Worm (Caenorhabditis elegans): ENCODE results near the gene alg-3.

alg-3 gene

ce11 chrIV:11737269-11737668 is 33.2 kb downstream of the alg-3 start, which contains the start of gene K01A6.8:
Gene K01A6.8, minus strand, starts transcription at chrIV:11737369.
- TF ChIP-seq zfh-2 (GFP tag; conservative IDR thresholded peaks at IDR 0.05) (no peak), attf-6 (GFP tag; IDR thresholded peaks at IDR 0.05) (no peak), nfyb-1 (GFP tag; IDR thresholded peaks at IDR 0.05) (no peak), aptf-2 (GFP tag; conservative IDR thresholded peaks at IDR 0.05) (no peak), egl-18 (GFP tag; IDR thresholded peaks at IDR 0.05) (no peak), ztf-6 (GFP tag; IDR thresholded peaks at IDR 0.05) (no peak), B0261.1 (tag; optimal IDR thresholded peaks at IDR 0.05) (no peak), ets-4 (GFP tag; optimal IDR thresholded peaks at IDR 0.05) (no peak), K11D2.4 (GFP tag; IDR thresholded peaks at IDR 0.05) (no peak), pha-4 (tag; optimal IDR thresholded peaks at IDR 0.05) (no peak), xnd-1 (tag; optimal IDR thresholded peaks at IDR 0.05) (no peak), F23B12.7 (tag; optimal IDR thresholded peaks at IDR 0.05; ENCODE audit: insufficient read depth) (no peak), nhr-27 (tag; optimal IDR thresholded peaks at IDR 0.05) (no peak), hlh-12 (tag; optimal IDR thresholded peaks at IDR 0.05) (no peak), unc-62 (GFP tag; optimal IDR thresholded peaks at IDR 0.05) (no peak), lsy-27 (tag; optimal IDR thresholded peaks at IDR 0.05; ENCODE audit: borderline replicate concordance, insufficient read depth) (no peak)

ce11 chrIV:11738092-11738617 is 34.1 kb downstream of the alg-3 start, which contains the start of gene K01A6.7:
Gene K01A6.7, minus strand, starts transcription at chrIV:11738567.
- TF ChIP-seq cebp-2 (GFP tag; IDR thresholded peaks at IDR 0.05): no peak
- no peak for TF ChIP-seq ekl-4 (GFP tag; IDR thresholded peaks at IDR 0.05)
- TF ChIP-seq pbrm-1 (GFP tag; IDR thresholded peaks at IDR 0.05): no peak
- no peak for TF ChIP-seq hlh-12 (tag; optimal IDR thresholded peaks at IDR 0.05)
- no peak for TF ChIP-seq nhr-179 (tag; optimal IDR thresholded peaks at IDR 0.05)
- no peak for TF ChIP-seq repo-1 (tag; optimal IDR thresholded peaks at IDR 0.05)
- TF ChIP-seq snpc-4 (GFP tag; optimal IDR thresholded peaks at IDR 0.05): no peak
- TF ChIP-seq snpc-4 (tag; optimal IDR thresholded peaks at IDR 0.05): no peak
- no peak for TF ChIP-seq bed-1 (GFP tag; IDR thresholded peaks at IDR 0.05)
- TF ChIP-seq ceh-27 (GFP tag; optimal IDR thresholded peaks at IDR 0.05): no peak
- TF ChIP-seq F22D6.2 (tag; optimal IDR thresholded peaks at IDR 0.05): no peak
- TF ChIP-seq lir-1 (GFP tag; conservative IDR thresholded peaks at IDR 0.05): no peak
- no peak for TF ChIP-seq lin-26 (GFP tag; IDR thresholded peaks at IDR 0.05)
- no peak for TF ChIP-seq egl-18 (GFP tag; IDR thresholded peaks at IDR 0.05)
- TF ChIP-seq Y56A3A.18 (GFP tag; IDR thresholded peaks at IDR 0.05): no peak
- no peak for TF ChIP-seq ceh-79 (tag; optimal IDR thresholded peaks at IDR 0.05)

- no peak for TF ChIP-seq repo-1 (tag; optimal IDR thresholded peaks at IDR 0.05)
- no peak for TF ChIP-seq F10E7.11 (tag; optimal IDR thresholded peaks at IDR 0.05)
- TF ChIP-seq him-1 (tag; optimal IDR thresholded peaks at IDR 0.05): no peak
- no peak for TF ChIP-seq pbrm-1 (GFP tag; IDR thresholded peaks at IDR 0.05)
- no peak for TF ChIP-seq nhr-179 (tag; optimal IDR thresholded peaks at IDR 0.05)
- no peak for TF ChIP-seq ceh-27 (GFP tag; optimal IDR thresholded peaks at IDR 0.05)
- no peak for TF ChIP-seq F33H1.4 (GFP tag; IDR thresholded peaks at IDR 0.05)
- no peak for TF ChIP-seq aptf-3 (GFP tag; IDR thresholded peaks at IDR 0.05)
- no peak for TF ChIP-seq nhr-120 (GFP tag; IDR thresholded peaks at IDR 0.05)
- TF ChIP-seq madf-3 (GFP tag; IDR thresholded peaks at IDR 0.05): no peak
- TF ChIP-seq B0035.1 (tag; optimal IDR thresholded peaks at IDR 0.05): no peak
- TF ChIP-seq mcd-1 (GFP tag; IDR thresholded peaks at IDR 0.05): no peak
- no peak for TF ChIP-seq egl-18 (GFP tag; IDR thresholded peaks at IDR 0.05)
Measured at ce11 chrIV:11740204-11740603, 36.2 kb downstream of the alg-3 start, which contains the start of gene K01A6.4. Gene K01A6.4, minus strand, starts transcription at chrIV:11740304.

Data from whole organism, young adult.